Fruit fly (Drosophila melanogaster) Kc167 (cell line): ENCODE measurements around the gene CG46313.

Experiments
- h ChIP-seq: fragments of >200 bp; optimal IDR thresholded peaks from 3 replicates; lab custom pipeline; 2018; ENCODE audit warnings: missing external identifiers
- insv ChIP-seq: fragments of >200 bp; optimal IDR thresholded peaks from 3 replicates; lab custom pipeline; 2018; ENCODE audit warnings: missing external identifiers
- psq ChIP-seq: fragments of >200 bp; optimal IDR thresholded peaks from 2 replicates; lab custom pipeline; 2017; ENCODE audit warnings: missing external identifiers
- ttk ChIP-seq: sonication (Bioruptor generic); optimal IDR thresholded peaks from 2 replicates; lab custom pipeline; 2017; ENCODE audit warnings: missing external identifiers

DNA sequence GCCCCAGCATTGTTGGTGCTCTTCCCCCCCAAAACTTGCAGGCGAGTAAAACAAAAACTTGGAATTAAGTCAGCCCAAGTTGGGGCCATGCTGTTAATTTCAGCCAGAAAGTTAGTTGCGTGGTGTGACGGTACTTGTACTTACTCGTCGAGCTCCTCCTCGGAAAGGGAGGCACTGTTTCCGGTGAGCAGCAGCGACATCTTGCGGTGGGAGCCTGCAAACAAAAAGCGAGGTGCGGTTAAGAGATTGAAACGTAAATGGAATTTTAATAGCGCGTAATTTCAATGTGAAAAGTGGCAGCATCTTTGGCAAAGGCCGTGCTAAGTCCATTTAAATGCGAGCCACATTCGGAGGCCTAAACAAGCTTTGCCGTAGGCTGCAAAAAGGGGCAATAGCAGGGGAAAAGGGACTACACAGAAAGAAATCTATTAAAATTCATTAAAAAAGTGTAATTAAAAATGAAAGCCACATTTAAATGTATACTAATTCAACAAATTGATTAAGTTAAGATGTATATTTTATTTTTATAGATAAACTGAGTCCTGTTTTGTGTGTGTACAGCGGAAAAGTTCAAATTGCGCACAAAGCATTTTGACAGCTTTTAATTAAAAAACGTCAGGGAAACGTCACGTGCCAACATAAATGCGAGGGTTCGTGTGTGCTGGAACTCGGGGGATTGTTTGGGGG lies 21.8 kb upstream of the CG46313 start:
- no peak for TF ChIP-seq insv
- no peak for TF ChIP-seq psq (lab: Kevin White, UChicago)
- no peak for TF ChIP-seq h
- TF ChIP-seq ttk (lab: Kevin White, UChicago), result no peak
